Worm (Caenorhabditis elegans) whole organism, L1 larva: Measurements from ENCODE around the gene F43C11.12.
A peak's percentile ranks its signal among the peaks of the same experiment; 100 is the strongest.

ENCODE experiments used
- C04F5.9 ChIP-seq: sonication (generic microtip); optimal IDR thresholded peaks from 2 replicates; lab custom pipeline; 2016; ENCODE audit warnings: missing genetic modification characterization, missing compliant biosample characterization
- ama-1 ChIP-seq: fragments of 150-350 bp; optimal IDR thresholded peaks from 2 replicates; lab custom pipeline; 2014
- elt-2 ChIP-seq: sonication (generic microtip); optimal IDR thresholded peaks from 2 replicates; lab custom pipeline; 2016; ENCODE audit warnings: missing genetic modification characterization, mild to moderate bottlenecking, inconsistent platforms, missing compliant biosample characterization, missing genetic modification reagents
- nhr-71 ChIP-seq: sonication (generic microtip); optimal IDR thresholded peaks from 2 replicates; lab custom pipeline; 2016; ENCODE audit warnings: mild to moderate bottlenecking, missing genetic modification characterization, moderate library complexity, missing compliant biosample characterization
- nhr-77 ChIP-seq: fragments of 150-350 bp; optimal IDR thresholded peaks from 2 replicates; lab custom pipeline; 2014; ENCODE audit warnings: missing biosample characterization, missing genetic modification characterization
- nhr-84 ChIP-seq: sonication (generic microtip); optimal IDR thresholded peaks from 2 replicates; lab custom pipeline; 2017; ENCODE audit warnings: missing biosample characterization, missing genetic modification characterization
- snpc-4 ChIP-seq: fragments of 150-350 bp; optimal IDR thresholded peaks from 2 replicates; lab custom pipeline; 2014; ENCODE audit warnings: missing biosample characterization, missing genetic modification characterization
- snu-23 ChIP-seq: sonication (generic microtip); optimal IDR thresholded peaks from 2 replicates; lab custom pipeline; 2016; ENCODE audit warnings: missing genetic modification characterization, missing compliant biosample characterization
- ztf-11 ChIP-seq, 2 experiments: sonication (generic microtip); optimal IDR thresholded peaks; 2 replicates each; lab custom pipeline; 2016 to 2017; ENCODE audit warnings: missing genetic modification characterization in 2 of 2, missing biosample characterization in 1 of 2, missing compliant biosample characterization in 1 of 2

- TF ChIP-seq C04F5.9 (tag; lab: Kevin White, UChicago) = no peak
- no peak for TF ChIP-seq snu-23
- no peak for TF ChIP-seq ztf-11 (tag; optimal IDR thresholded peaks at IDR 0.05; lab: Kevin White, UChicago)
- TF ChIP-seq snpc-4 (tag; lab: Kevin White, UChicago) = no peak
- TF ChIP-seq nhr-71 = no peak
- peak; percentile 30 for TF ChIP-seq elt-2 (tag; lab: Kevin White, UChicago)
- no peak for TF ChIP-seq ama-1 (lab: Kevin White, UChicago)
- TF ChIP-seq nhr-84 (tag; lab: Kevin White, UChicago) = no peak
- TF ChIP-seq nhr-77 (tag; lab: Kevin White, UChicago) = no peak
Observed at ce11 chrII:2320097-2320496, 46.4 kb downstream of the F43C11.12 start, which contains the start of gene ZK1240.3.
